Worm (Caenorhabditis elegans) whole organism, early embryonic: ENCODE results near the gene H14N18.4.
"Not testable (repeated sequence)": the region's sequence is repeated elsewhere in the genome, so short reads cannot be mapped to it uniquely, and the experiment has no call there.

ENCODE experiments used
- aly-1 ChIP-seq: sonication (generic microtip); optimal IDR thresholded peaks from 2 replicates; lab custom pipeline; 2016; ENCODE audit warnings: missing genetic modification characterization, missing compliant biosample characterization
- ama-1 ChIP-seq: fragments of 150-350 bp; optimal IDR thresholded peaks from 2 replicates; lab custom pipeline; 2014
- ceh-13 ChIP-seq: fragments of 200-800 bp; sonication (Bioruptor generic); optimal IDR thresholded peaks from 2 replicates; lab custom pipeline; 2018; ENCODE audit warnings: mild to moderate bottlenecking, missing genetic modification characterization, missing compliant biosample characterization
- flt-1 ChIP-seq: fragments of 200-800 bp; sonication (Bioruptor generic); IDR thresholded peaks from 2 replicates; pipeline ENCODE4 v1.3.6; 2022; ENCODE audit warnings: missing genetic modification characterization, missing compliant biosample characterization
- scrt-1 ChIP-seq: fragments of 200-800 bp; sonication (Bioruptor generic); IDR thresholded peaks from 2 replicates; pipeline ENCODE4 v1.3.6; 2022; ENCODE audit warnings: missing genetic modification characterization, missing compliant biosample characterization
- sea-1 ChIP-seq: fragments of 200-800 bp; sonication (Bioruptor generic); conservative IDR thresholded peaks from 2 replicates; pipeline ENCODE4 v1.3.6; 2022; ENCODE audit warnings: missing genetic modification characterization, missing compliant biosample characterization
- tbx-11 ChIP-seq: fragments of 200-800 bp; sonication (Bioruptor generic); IDR thresholded peaks from 2 replicates; pipeline ENCODE4 v1.3.6; 2022; ENCODE audit warnings: missing genetic modification characterization, missing compliant biosample characterization
- tbx-37 ChIP-seq: fragments of 200-800 bp; sonication (Bioruptor generic); conservative IDR thresholded peaks from 2 replicates; pipeline ENCODE4 v1.3.6; 2022; ENCODE audit warnings: missing genetic modification reagents, missing genetic modification characterization, missing compliant biosample characterization
- tra-4 ChIP-seq: sonication (generic microtip); optimal IDR thresholded peaks from 2 replicates; lab custom pipeline; 2017; ENCODE audit warnings: missing genetic modification characterization, missing compliant biosample characterization

DNA sequence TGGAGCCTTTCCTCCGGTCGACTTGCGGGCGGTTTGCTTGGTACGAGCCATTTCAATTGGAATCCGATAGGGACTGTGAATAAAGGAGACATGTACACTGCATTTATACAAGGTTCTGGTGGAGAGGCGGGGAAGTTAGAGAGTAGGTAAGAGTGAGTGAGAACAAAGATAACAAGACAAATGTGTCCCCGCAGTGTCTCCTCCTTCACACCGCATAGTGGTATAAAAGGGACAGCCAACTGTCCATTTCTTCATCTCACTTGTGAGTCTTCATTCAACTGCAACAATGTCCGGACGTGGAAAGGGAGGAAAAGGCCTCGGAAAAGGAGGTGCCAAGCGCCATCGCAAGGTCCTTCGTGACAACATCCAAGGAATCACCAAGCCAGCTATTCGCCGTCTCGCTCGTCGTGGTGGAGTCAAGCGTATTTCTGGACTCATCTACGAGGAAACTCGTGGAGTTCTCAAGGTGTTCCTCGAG, 30.8 kb downstream of the H14N18.4 start, which contains the start of the genes his-17 and his-18:
- TF ChIP-seq ceh-13 (GFP tag; lab: Kevin White, UChicago); ama-1 (lab: Kevin White, UChicago); aly-1; tra-4 (tag; lab: Kevin White, UChicago): not testable (repeated sequence)
- TF ChIP-seq tbx-11 (GFP tag; lab: Robert Waterston, UW) (peak; percentile 61; the same call in 1 of the 2 replicates), sea-1 (GFP tag; lab: Robert Waterston, UW) (peak; percentile 73), tbx-37 (GFP tag; lab: Robert Waterston, UW) (peak; percentile 22; the same call in 1 of the 2 replicates), scrt-1 (GFP tag; lab: Robert Waterston, UW) (peak; percentile 56; the same call in 1 of the 2 replicates), flt-1 (GFP tag; lab: Robert Waterston, UW) (peak; percentile 45; the same call in 1 of the 2 replicates)
